Worm (Caenorhabditis elegans) whole organism, midembryonic: ENCODE measurements around the gene pfk-1.1.

Source experiments
- T22C8.4 ChIP-seq: fragments of 200-800 bp; sonication (Bioruptor generic); IDR thresholded peaks from 2 replicates; pipeline ENCODE4 v1.3.6; 2022; ENCODE audit warnings: missing genetic modification characterization, missing compliant biosample characterization
- cog-1 ChIP-seq: sonication (generic microtip); optimal IDR thresholded peaks from 2 replicates; lab custom pipeline; 2016; ENCODE audit warnings: missing genetic modification characterization, missing compliant biosample characterization
- flt-1 ChIP-seq: fragments of 200-800 bp; sonication (Bioruptor generic); IDR thresholded peaks from 2 replicates; pipeline ENCODE4 v1.3.6; 2022; ENCODE audit warnings: missing genetic modification characterization, missing compliant biosample characterization
- klf-2 ChIP-seq: fragments of 200-800 bp; sonication (Bioruptor generic); conservative IDR thresholded peaks from 2 replicates; pipeline ENCODE4 v1.3.6; 2022; ENCODE audit warnings: missing genetic modification reagents, missing genetic modification characterization, missing compliant biosample characterization
- med-1 ChIP-seq: sonication (generic microtip); optimal IDR thresholded peaks from 2 replicates; lab custom pipeline; 2017; ENCODE audit warnings: missing genetic modification characterization, mild to moderate bottlenecking, missing compliant biosample characterization, antibody characterized with exemption, missing genetic modification reagents; ENCODE audit not compliant: insufficient read depth
- ref-1 ChIP-seq: fragments of 200-800 bp; sonication (Bioruptor generic); conservative IDR thresholded peaks from 2 replicates; pipeline ENCODE4 v1.3.6; 2022; ENCODE audit warnings: missing genetic modification reagents, missing genetic modification characterization, missing compliant biosample characterization
- tab-1 ChIP-seq: fragments of 200-800 bp; sonication (Bioruptor generic); IDR thresholded peaks from 2 replicates; pipeline ENCODE4 v1.3.6; 2022; ENCODE audit warnings: missing genetic modification characterization, missing compliant biosample characterization
- ztf-23 ChIP-seq: fragments of 200-800 bp; sonication (Bioruptor generic); IDR thresholded peaks from 2 replicates; pipeline ENCODE4 v1.3.6; 2022; ENCODE audit warnings: missing genetic modification reagents, missing genetic modification characterization, missing compliant biosample characterization
- ztf-29 ChIP-seq: fragments of 200-800 bp; sonication (Bioruptor generic); IDR thresholded peaks from 2 replicates; pipeline ENCODE4 v1.3.6; 2022; ENCODE audit warnings: missing genetic modification reagents, missing genetic modification characterization, missing compliant biosample characterization

Gene pfk-1.1

ce11 chrX:2903715-2904419, 36.8 kb upstream of the pfk-1.1 start:
- TF ChIP-seq klf-2 (no peak), flt-1 (no peak), ztf-29 (GFP tag; lab: Robert Waterston, UW) (no peak), T22C8.4 (GFP tag; lab: Robert Waterston, UW) (no peak), med-1 (no peak), ztf-23 (GFP tag; lab: Robert Waterston, UW) (no peak), ref-1 (no peak), tab-1 (GFP tag; lab: Robert Waterston, UW) (no peak), cog-1 (no peak)

ce11 chrX:2906062-2906732, 34.5 kb upstream of the pfk-1.1 start:
- TF ChIP-seq med-1 (no peak), klf-2 (no peak), flt-1 (no peak), tab-1 (GFP tag; lab: Robert Waterston, UW) (no peak), ztf-23 (GFP tag; lab: Robert Waterston, UW) (no peak), T22C8.4 (GFP tag; lab: Robert Waterston, UW) (no peak), cog-1 (no peak), ztf-29 (GFP tag; lab: Robert Waterston, UW) (no peak)

- TF ChIP-seq cog-1 (no peak), ztf-29 (GFP tag; lab: Robert Waterston, UW) (no peak), T22C8.4 (GFP tag; lab: Robert Waterston, UW) (no peak), klf-2 (no peak), ztf-23 (GFP tag; lab: Robert Waterston, UW) (no peak), med-1 (no peak), flt-1 (no peak)
Observed at ce11 chrX:2907296-2907873, 33.3 kb upstream of the pfk-1.1 start.

- TF ChIP-seq ref-1 (no peak), ztf-29 (GFP tag; lab: Robert Waterston, UW) (no peak), tab-1 (GFP tag; lab: Robert Waterston, UW) (no peak), cog-1 (no peak), flt-1 (no peak), klf-2 (no peak), med-1 (no peak), T22C8.4 (GFP tag; lab: Robert Waterston, UW) (no peak), ztf-23 (GFP tag; lab: Robert Waterston, UW) (no peak)
Observed at ce11 chrX:2909227-2909626, 31.4 kb upstream of the pfk-1.1 start, which contains the start of gene nmy-1. TSS of gene nmy-1 (plus strand) at chrX:2909527.

ce11 chrX:2912689-2913088, 28.0 kb upstream of the pfk-1.1 start:
- TF ChIP-seq flt-1: no peak
- TF ChIP-seq ref-1: no peak
- TF ChIP-seq tab-1 (GFP tag; lab: Robert Waterston, UW): no peak
- no peak for TF ChIP-seq T22C8.4 (GFP tag; lab: Robert Waterston, UW)
- no peak for TF ChIP-seq med-1
- no peak for TF ChIP-seq ztf-29 (GFP tag; lab: Robert Waterston, UW)
- no peak for TF ChIP-seq ztf-23 (GFP tag; lab: Robert Waterston, UW)

ce11 chrX:2919488-2919887, 21.2 kb upstream of the pfk-1.1 start:
- TF ChIP-seq T22C8.4 (GFP tag; lab: Robert Waterston, UW) (no peak), flt-1 (no peak), klf-2 (no peak), cog-1 (no peak), ztf-23 (GFP tag; lab: Robert Waterston, UW) (no peak), ztf-29 (GFP tag; lab: Robert Waterston, UW) (no peak), ref-1 (no peak), med-1 (no peak), tab-1 (GFP tag; lab: Robert Waterston, UW) (no peak)

ce11 chrX:2920456-2920855, 20.2 kb upstream of the pfk-1.1 start:
- TF ChIP-seq cog-1 (peak; percentile 59), med-1 (no peak)

ce11 chrX:2921737-2922136, 18.9 kb upstream of the pfk-1.1 start:
- no peak for TF ChIP-seq ref-1
- no peak for TF ChIP-seq ztf-29 (GFP tag; lab: Robert Waterston, UW)
- no peak for TF ChIP-seq cog-1
- no peak for TF ChIP-seq klf-2
- no peak for TF ChIP-seq flt-1
- no peak for TF ChIP-seq ztf-23 (GFP tag; lab: Robert Waterston, UW)
- no peak for TF ChIP-seq T22C8.4 (GFP tag; lab: Robert Waterston, UW)
- TF ChIP-seq med-1: no peak
- no peak for TF ChIP-seq tab-1 (GFP tag; lab: Robert Waterston, UW)

ce11 chrX:2922602-2923203, 18.0 kb upstream of the pfk-1.1 start:
- no peak for TF ChIP-seq cog-1
- no peak for TF ChIP-seq tab-1 (GFP tag; lab: Robert Waterston, UW)
- no peak for TF ChIP-seq ref-1
- TF ChIP-seq ztf-23 (GFP tag; lab: Robert Waterston, UW): no peak
- TF ChIP-seq flt-1: no peak
- no peak for TF ChIP-seq klf-2
- TF ChIP-seq ztf-29 (GFP tag; lab: Robert Waterston, UW): no peak

- TF ChIP-seq med-1 (no peak), T22C8.4 (GFP tag; lab: Robert Waterston, UW) (no peak), ztf-23 (GFP tag; lab: Robert Waterston, UW) (no peak), klf-2 (no peak), ztf-29 (GFP tag; lab: Robert Waterston, UW) (no peak), ref-1 (no peak), flt-1 (no peak), tab-1 (GFP tag; lab: Robert Waterston, UW) (no peak), cog-1 (no peak)
Observed at ce11 chrX:2923888-2924287, 16.8 kb upstream of the pfk-1.1 start, which contains the start of gene hst-3.2. TSS of gene hst-3.2 (minus strand) at chrX:2923988.
